Worm (Caenorhabditis elegans) whole organism, L1 larva: ENCODE measurements around the gene C14A4.7.

ENCODE experiments used
- lin-13 ChIP-seq: fragments of 150-350 bp; optimal IDR thresholded peaks from 2 replicates; lab custom pipeline; 2014; ENCODE audit warnings: missing biosample characterization, missing genetic modification reagents, missing genetic modification characterization
- snpc-4 ChIP-seq: fragments of 150-350 bp; optimal IDR thresholded peaks from 2 replicates; lab custom pipeline; 2014; ENCODE audit warnings: missing biosample characterization, missing genetic modification characterization

DNA sequence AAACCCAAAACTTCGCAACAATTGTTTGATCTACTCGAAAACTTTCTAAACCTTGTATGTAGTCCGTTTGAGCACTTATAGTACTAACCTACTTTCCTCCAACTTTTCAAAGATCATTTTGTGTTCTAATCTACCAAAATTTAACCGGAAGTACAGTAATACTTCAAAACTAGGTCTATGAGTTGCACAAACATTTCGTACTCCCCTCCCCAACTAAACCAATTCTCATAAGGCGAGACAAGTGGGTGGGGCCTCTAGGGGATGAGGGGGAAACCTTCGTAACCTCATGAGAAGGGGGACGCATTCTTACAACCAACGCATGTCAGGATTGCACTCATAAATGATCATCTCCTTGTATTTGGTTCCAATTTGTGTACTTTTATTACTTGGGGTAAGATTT, 25.6 kb upstream of the C14A4.7 start, which contains the start of gene cutl-9:
- TF ChIP-seq lin-13 (GFP tag; lab: Kevin White, UChicago) (no peak), snpc-4 (tag; lab: Kevin White, UChicago) (no peak)
